Worm (Caenorhabditis elegans): ENCODE results near the gene atx-2.

Gene atx-2

ce11 chrIII:10474945-10475344 lies 13.8 kb downstream of the atx-2 start, which contains the start of gene D2045.9:
TSS of gene D2045.9 (plus strand) at chrIII:10475245.
- TF ChIP-seq nhr-41 (GFP tag; IDR thresholded peaks at IDR 0.05) (no peak), dve-1 (tag; optimal IDR thresholded peaks at IDR 0.05; ENCODE audit: insufficient read depth) (no peak), vab-7 (GFP tag; IDR thresholded peaks at IDR 0.05) (no peak), F10B5.3 (tag; optimal IDR thresholded peaks at IDR 0.05) (no peak), nhr-102 (tag; optimal IDR thresholded peaks at IDR 0.05) (no peak), cey-2 (tag; optimal IDR thresholded peaks at IDR 0.05; ENCODE audit: borderline replicate concordance, insufficient read depth) (no peak), D1046.2 (GFP tag; IDR thresholded peaks at IDR 0.05) (no peak), lin-39 (tag; optimal IDR thresholded peaks at IDR 0.05) (no peak), nhr-48 (tag; optimal IDR thresholded peaks at IDR 0.05) (no peak), set-16 (GFP tag; IDR thresholded peaks at IDR 0.05) (no peak), aly-2 (tag; optimal IDR thresholded peaks at IDR 0.05) (no peak), zag-1 (tag; optimal IDR thresholded peaks at IDR 0.05) (no peak), arid-1 (GFP tag; conservative IDR thresholded peaks at IDR 0.05) (no peak), ztf-7 (tag; optimal IDR thresholded peaks at IDR 0.05) (no peak), hlh-30 (tag; optimal IDR thresholded peaks at IDR 0.05; ENCODE audit: insufficient read depth) (no peak), Y48G9A.11 (GFP tag; IDR thresholded peaks at IDR 0.05) (no peak), Y5F2A.4 (GFP tag; optimal IDR thresholded peaks at IDR 0.05) (no peak)

DNA sequence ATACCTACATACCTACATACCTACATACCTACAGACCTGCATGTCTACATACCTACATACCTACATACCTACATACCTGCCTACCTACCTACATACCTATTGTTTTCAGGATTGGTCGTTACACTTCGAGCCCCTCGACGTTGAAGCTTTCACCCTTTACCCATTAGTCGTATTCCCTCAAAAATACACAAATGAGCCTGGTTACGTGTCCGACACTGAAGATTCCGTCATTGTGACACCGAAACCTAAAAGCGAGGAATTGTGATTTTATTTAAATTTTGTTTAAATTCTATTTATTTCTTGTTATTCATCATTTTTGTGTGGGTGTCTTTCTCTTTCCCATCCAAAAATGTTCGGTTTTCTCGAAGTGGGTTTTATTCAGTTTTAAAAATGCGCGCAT lies 18.0 kb downstream of the atx-2 start, which contains the start of gene D2045.7:
D2045.7 (plus strand) TSS at position 301 of the 400 bp plus-strand sequence.
- TF ChIP-seq Y75B8A.6 (GFP tag; IDR thresholded peaks at IDR 0.05) (no peak), F49E8.2 (tag; optimal IDR thresholded peaks at IDR 0.05; ENCODE audit: borderline replicate concordance) (no peak), D1046.2 (GFP tag; IDR thresholded peaks at IDR 0.05) (no peak), madf-5 (GFP tag; IDR thresholded peaks at IDR 0.05) (no peak), dmd-9 (GFP tag; IDR thresholded peaks at IDR 0.05) (no peak), jun-1 (tag; optimal IDR thresholded peaks at IDR 0.05) (no peak), hif-1 (tag; optimal IDR thresholded peaks at IDR 0.05) (no peak), nhr-25 (tag; optimal IDR thresholded peaks at IDR 0.05; ENCODE audit: borderline replicate concordance, insufficient read depth) (no peak), unc-39 (tag; optimal IDR thresholded peaks at IDR 0.05) (no peak), ceh-82 (tag; optimal IDR thresholded peaks at IDR 0.05) (no peak), php-3 (GFP tag; IDR thresholded peaks at IDR 0.05) (no peak), daf-8 (GFP tag; IDR thresholded peaks at IDR 0.05) (no peak)

- TF ChIP-seq lin-39 (tag; optimal IDR thresholded peaks at IDR 0.05), result no peak
- no peak for TF ChIP-seq lir-3 (tag; optimal IDR thresholded peaks at IDR 0.05)
- TF ChIP-seq mep-1 (tag; optimal IDR thresholded peaks at IDR 0.05), result no peak
- no peak for TF ChIP-seq mes-2 (tag; optimal IDR thresholded peaks at IDR 0.05; ENCODE audit: poor library complexity, severe bottlenecking)
- no peak for TF ChIP-seq T20F7.1 (GFP tag; optimal IDR thresholded peaks at IDR 0.05)
- peak; percentile 11 for TF ChIP-seq hlh-11 (tag; optimal IDR thresholded peaks at IDR 0.05)
- TF ChIP-seq dmd-6 (GFP tag; IDR thresholded peaks at IDR 0.05), result 0 out of 2 replicates have a peak, but pooled peaks have one; percentile 25
- peak; percentile 64 for TF ChIP-seq dve-1 (tag; optimal IDR thresholded peaks at IDR 0.05; ENCODE audit: insufficient read depth)
- TF ChIP-seq php-3 (GFP tag; IDR thresholded peaks at IDR 0.05), result no peak
- no peak for TF ChIP-seq sdz-12 (GFP tag; optimal IDR thresholded peaks at IDR 0.05)
- TF ChIP-seq pha-4 (GFP tag; IDR thresholded peaks at IDR 0.05), result no peak
- TF ChIP-seq pha-4 (tag; optimal IDR thresholded peaks at IDR 0.05), result no peak
- TF ChIP-seq fkh-10 (GFP tag; optimal IDR thresholded peaks at IDR 0.05), result no peak
- TF ChIP-seq daf-16 (GFP tag; optimal IDR thresholded peaks at IDR 0.05), result no peak
- TF ChIP-seq daf-16 (tag; optimal IDR thresholded peaks at IDR 0.05), result peak; percentile 29
- peak; percentile 12 for TF ChIP-seq hlh-30 (tag; optimal IDR thresholded peaks at IDR 0.05; ENCODE audit: insufficient read depth)
- peak in 1 of 2 experiments; percentile 93 for TF ChIP-seq unc-62 (GFP tag; optimal IDR thresholded peaks at IDR 0.05 in 1 of 2)
- TF ChIP-seq unc-62 (tag; optimal IDR thresholded peaks at IDR 0.05), result no peak
- TF ChIP-seq nhr-42 (GFP tag; IDR thresholded peaks at IDR 0.05), result no peak
- no peak for TF ChIP-seq lim-7 (GFP tag; IDR thresholded peaks at IDR 0.05)
- TF ChIP-seq nhr-77 (tag; optimal IDR thresholded peaks at IDR 0.05), result no peak
- TF ChIP-seq ceh-20 (GFP tag; IDR thresholded peaks at IDR 0.05), result no peak
Measured at ce11 chrIII:10481497-10481896, 20.3 kb downstream of the atx-2 start.
